Fruit fly (Drosophila melanogaster): ENCODE results near the gene CG32269.
A peak's percentile ranks its signal among the peaks of the same experiment; 100 is the strongest.

CG32269 gene

DNA sequence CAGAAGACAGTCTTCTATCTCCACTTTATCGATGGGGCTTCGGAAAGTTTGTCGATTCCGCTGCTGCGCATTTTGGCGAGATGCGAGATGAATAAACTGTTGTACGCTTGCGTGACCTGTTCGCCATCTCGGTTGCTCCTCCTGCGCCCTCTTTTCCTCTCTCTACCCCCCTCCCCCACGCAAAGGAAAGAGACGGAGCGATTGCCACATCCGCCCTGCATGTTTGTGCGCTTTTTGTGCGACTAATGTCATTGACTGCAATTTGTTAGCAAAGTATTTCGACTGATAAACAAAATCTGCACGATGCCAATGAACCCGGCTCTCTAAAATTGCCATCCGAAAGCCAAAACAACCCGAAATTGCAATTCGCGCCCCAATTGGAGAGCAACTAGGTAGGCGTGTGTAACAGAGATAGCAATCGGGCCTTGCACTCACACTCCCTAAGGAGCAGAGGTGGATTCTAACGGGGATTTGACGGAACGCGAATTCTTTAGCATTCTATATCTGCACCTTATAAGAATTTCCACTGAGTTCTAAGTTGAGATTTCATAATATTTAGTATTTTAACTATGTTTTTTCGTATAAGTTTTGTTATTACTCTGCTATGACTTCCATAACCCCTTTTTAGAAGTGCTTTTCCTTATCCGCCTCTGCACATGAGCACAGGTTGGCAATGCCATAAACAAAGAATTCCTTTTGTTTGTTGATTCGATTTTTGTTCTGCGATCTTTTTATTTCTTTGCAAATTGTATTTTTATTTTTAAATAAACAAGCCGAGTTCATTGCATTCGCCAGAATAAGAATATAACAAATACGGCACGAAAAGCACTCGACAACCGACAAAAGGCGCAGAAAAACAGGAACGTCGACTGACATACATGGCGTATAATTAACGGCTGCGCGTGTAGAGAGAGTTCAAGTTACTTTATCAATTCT is 38.6 kb upstream of the CG32269 start, which contains the start of gene CG43389 (continued):
- TF ChIP-seq ss (GFP tag; optimal IDR thresholded peaks at IDR 0.05) = peak; percentile 93 to 95
- TF ChIP-seq Sox15 (GFP tag; optimal IDR thresholded peaks at IDR 0.05) = peak; percentile 96
- TF ChIP-seq CG11762 (GFP tag; optimal IDR thresholded peaks at IDR 0.05; ENCODE audit: insufficient read depth) = peak; percentile 72
- TF ChIP-seq CG10631 (GFP tag; optimal IDR thresholded peaks at IDR 0.05) = peak; percentile 92
- TF ChIP-seq topi (GFP tag; optimal IDR thresholded peaks at IDR 0.05) = peak; percentile 96
- TF ChIP-seq CG3919 (GFP tag; optimal IDR thresholded peaks at IDR 0.05) = peak; percentile 86
- TF ChIP-seq Met (GFP tag; optimal IDR thresholded peaks at IDR 0.05) = peak; percentile 98
- TF ChIP-seq CG7368 (GFP tag; optimal IDR thresholded peaks at IDR 0.05) = peak; percentile 65
- peak; percentile 89 for TF ChIP-seq CG3032 (tag; optimal IDR thresholded peaks at IDR 0.05)
- TF ChIP-seq spab (GFP tag; optimal IDR thresholded peaks at IDR 0.05) = peak; percentile 81
- TF ChIP-seq CG11902 (GFP tag; optimal IDR thresholded peaks at IDR 0.05) = peak; percentile 87
- TF ChIP-seq CG4318 (GFP tag; optimal IDR thresholded peaks at IDR 0.05) = peak; percentile 69
- TF ChIP-seq Sox102F (GFP tag; optimal IDR thresholded peaks at IDR 0.05) = peak; percentile 99
- TF ChIP-seq Hr38 (GFP tag; optimal IDR thresholded peaks at IDR 0.05) = no peak
- TF ChIP-seq lz (GFP tag; optimal IDR thresholded peaks at IDR 0.05) = peak; percentile 98
- peak; percentile 95 for TF ChIP-seq cyc (GFP tag; optimal IDR thresholded peaks at IDR 0.05)
- TF ChIP-seq acj6 (GFP tag; optimal IDR thresholded peaks at IDR 0.05) = peak; percentile 97
- TF ChIP-seq CG34406 (GFP tag; optimal IDR thresholded peaks at IDR 0.05) = peak; percentile 97
- peak; percentile 99 for TF ChIP-seq esn (GFP tag; optimal IDR thresholded peaks at IDR 0.05)
- peak; percentile 88 for TF ChIP-seq CG6854 (GFP tag; optimal IDR thresholded peaks at IDR 0.05)
- peak; percentile 40 for TF ChIP-seq dac (GFP tag; optimal IDR thresholded peaks at IDR 0.05)
- peak; percentile 80 for TF ChIP-seq CG9139 (GFP tag; optimal IDR thresholded peaks at IDR 0.05)
- TF ChIP-seq CG10669 (GFP tag; optimal IDR thresholded peaks at IDR 0.05) = peak; percentile 87
- peak; percentile 78 for TF ChIP-seq Hr4 (GFP tag; optimal IDR thresholded peaks at IDR 0.05)
- TF ChIP-seq CG16779 (tag; optimal IDR thresholded peaks at IDR 0.05) = peak; percentile 42
- TF ChIP-seq fd85E (GFP tag; optimal IDR thresholded peaks at IDR 0.05) = peak; percentile 52

DNA sequence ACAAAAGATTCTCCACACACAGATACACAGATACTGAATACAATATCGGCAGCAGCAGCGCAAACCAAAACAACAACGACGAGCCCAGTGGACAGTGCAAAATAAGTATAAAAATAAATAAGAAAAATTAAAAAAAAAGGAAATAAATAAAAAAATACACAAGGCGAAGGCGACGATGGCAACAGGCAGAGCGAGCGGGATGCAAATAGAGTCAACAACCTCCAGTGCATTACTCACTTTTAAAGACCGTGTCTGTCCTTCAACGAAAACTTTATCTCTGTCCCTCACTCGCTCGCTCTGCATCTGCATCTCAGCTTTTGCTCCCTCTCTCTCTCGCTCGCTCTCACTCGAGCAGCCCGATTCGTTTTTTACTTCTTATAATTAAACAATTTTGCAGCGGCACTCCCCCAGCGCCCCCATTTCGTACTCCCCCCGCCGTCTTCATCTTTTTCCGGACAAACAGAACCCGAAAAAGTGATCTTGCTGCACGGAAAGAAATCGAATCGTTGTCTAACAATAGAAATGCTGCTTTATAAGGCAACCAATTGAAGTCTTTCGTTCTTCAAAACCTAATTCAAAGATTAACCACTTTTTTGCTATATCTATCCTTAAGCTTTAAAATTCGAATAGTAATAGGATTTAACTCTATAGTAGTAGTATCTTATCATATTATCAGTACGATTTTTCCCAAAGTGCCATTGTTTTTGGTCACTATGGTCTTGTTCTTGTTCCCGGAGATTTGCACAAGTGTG is 37.8 kb upstream of the CG32269 start:
- TF ChIP-seq lz (GFP tag; optimal IDR thresholded peaks at IDR 0.05) (peak; percentile 86), CG3032 (tag; optimal IDR thresholded peaks at IDR 0.05) (peak; percentile 99), CG10669 (GFP tag; optimal IDR thresholded peaks at IDR 0.05) (peak; percentile 99), CG8119 (GFP tag; IDR thresholded peaks at IDR 0.05) (peak; percentile 95), dac (GFP tag; optimal IDR thresholded peaks at IDR 0.05) (peak; percentile 67), cyc (GFP tag; optimal IDR thresholded peaks at IDR 0.05) (peak; percentile 89), CG32006 (GFP tag; optimal IDR thresholded peaks at IDR 0.05) (peak; percentile 72), CG16779 (tag; optimal IDR thresholded peaks at IDR 0.05) (peak; percentile 99), Eip78C (GFP tag) (peak; percentile 86), Blimp-1 (GFP tag; optimal IDR thresholded peaks at IDR 0.05) (peak; percentile 94), CG34406 (GFP tag; optimal IDR thresholded peaks at IDR 0.05) (peak; percentile 92), CG6276 (GFP tag; optimal IDR thresholded peaks at IDR 0.05) (peak; percentile 94), Eip93F (GFP tag; optimal IDR thresholded peaks at IDR 0.05) (peak; percentile 98), CG10631 (GFP tag; optimal IDR thresholded peaks at IDR 0.05) (peak; percentile 82), Hr4 (GFP tag; optimal IDR thresholded peaks at IDR 0.05) (peak; percentile 42), salr (GFP tag; optimal IDR thresholded peaks at IDR 0.05) (peak; percentile 85 to 89), CG8319 (GFP tag; optimal IDR thresholded peaks at IDR 0.05) (peak; percentile 87), CG11902 (GFP tag; optimal IDR thresholded peaks at IDR 0.05) (peak; percentile 63), spab (GFP tag; optimal IDR thresholded peaks at IDR 0.05) (peak; percentile 100), Sox15 (GFP tag; optimal IDR thresholded peaks at IDR 0.05) (peak; percentile 57), CG8632 (GFP tag; optimal IDR thresholded peaks at IDR 0.05) (peak; percentile 94), CG11294 (GFP tag; IDR thresholded peaks at IDR 0.05) (peak; percentile 66), Smox (GFP tag; optimal IDR thresholded peaks at IDR 0.05) (peak; percentile 68), ss (GFP tag; optimal IDR thresholded peaks at IDR 0.05) (peak; percentile 100), CG15336 (GFP tag; IDR thresholded peaks at IDR 0.05) (peak; percentile 92), CG11762 (GFP tag; optimal IDR thresholded peaks at IDR 0.05; ENCODE audit: insufficient read depth) (peak; percentile 95), fkh (GFP tag; optimal IDR thresholded peaks at IDR 0.05) (no peak), acj6 (GFP tag; optimal IDR thresholded peaks at IDR 0.05) (peak; percentile 68), achi (GFP tag; optimal IDR thresholded peaks at IDR 0.05) (peak; percentile 85), Gug (GFP tag; IDR thresholded peaks at IDR 0.05) (peak; percentile 86), Sox14 (GFP tag; optimal IDR thresholded peaks at IDR 0.05) (peak; percentile 63), CG31627 (GFP tag; optimal IDR thresholded peaks at IDR 0.05) (peak; percentile 91), CG6808 (GFP tag; optimal IDR thresholded peaks at IDR 0.05) (peak; percentile 99)

All from whole organism, prepupa.